Fruit fly (Drosophila melanogaster): ENCODE data around the gene CG32262.

Gene CG32262

DNA sequence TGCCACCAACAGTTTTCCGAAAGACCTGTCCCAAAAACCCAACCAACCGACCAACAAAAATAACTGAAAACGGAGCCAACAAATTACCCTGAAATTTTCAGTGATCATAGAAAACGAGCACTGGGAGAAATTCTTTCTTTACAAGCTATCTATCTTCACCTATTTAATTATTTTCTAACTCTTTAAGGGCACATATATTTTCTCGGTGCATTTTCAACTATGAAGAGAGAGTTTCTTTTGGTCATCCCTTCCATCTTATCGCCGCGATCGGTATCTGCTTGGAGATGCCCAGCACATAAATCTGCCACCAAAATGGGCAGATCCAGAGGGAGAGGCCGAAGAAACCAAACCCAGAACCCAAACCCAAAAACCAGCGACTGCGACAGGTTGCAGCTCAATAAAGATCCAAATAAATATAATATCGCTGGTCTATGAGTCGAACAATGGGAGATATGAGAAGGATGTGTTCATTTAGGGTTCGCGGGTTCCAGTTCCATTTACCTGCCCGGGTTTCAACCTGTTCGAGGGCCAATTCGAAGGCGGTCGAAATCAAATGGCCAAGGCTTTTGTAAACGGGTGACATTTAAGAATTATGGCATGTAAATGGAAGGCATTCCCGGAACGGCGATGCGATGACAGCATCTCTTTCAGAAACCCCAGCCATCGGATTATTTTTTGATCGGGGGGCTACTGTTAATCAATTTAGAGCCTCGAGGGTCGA is 33.1 kb upstream of the CG32262 start:
- TF ChIP-seq EcR (GFP tag; optimal IDR thresholded peaks at IDR 0.05) = no peak
- no peak for TF ChIP-seq D1 (tag; optimal IDR thresholded peaks at IDR 0.05)
- TF ChIP-seq CG10348 (GFP tag; IDR thresholded peaks at IDR 0.05) = no peak
- TF ChIP-seq CG9948 (tag; optimal IDR thresholded peaks at IDR 0.05) = no peak
- TF ChIP-seq CG14655 (GFP tag; optimal IDR thresholded peaks at IDR 0.05) = no peak
- no peak for TF ChIP-seq Ets98B (GFP tag; IDR thresholded peaks at IDR 0.05)
- no peak for TF ChIP-seq Snoo (tag; optimal IDR thresholded peaks at IDR 0.05)
- TF ChIP-seq CG13204 (GFP tag; optimal IDR thresholded peaks at IDR 0.05) = no peak
- no peak for TF ChIP-seq CG34367 (tag; optimal IDR thresholded peaks at IDR 0.05)
- TF ChIP-seq CG32121 (GFP tag; IDR thresholded peaks at IDR 0.05) = no peak
- TF ChIP-seq fd96Ca (GFP tag; IDR thresholded peaks at IDR 0.05) = no peak
- TF ChIP-seq CG8159 (tag; optimal IDR thresholded peaks at IDR 0.05) = no peak
- TF ChIP-seq CG17806 (tag; optimal IDR thresholded peaks at IDR 0.05) = no peak

DNA sequence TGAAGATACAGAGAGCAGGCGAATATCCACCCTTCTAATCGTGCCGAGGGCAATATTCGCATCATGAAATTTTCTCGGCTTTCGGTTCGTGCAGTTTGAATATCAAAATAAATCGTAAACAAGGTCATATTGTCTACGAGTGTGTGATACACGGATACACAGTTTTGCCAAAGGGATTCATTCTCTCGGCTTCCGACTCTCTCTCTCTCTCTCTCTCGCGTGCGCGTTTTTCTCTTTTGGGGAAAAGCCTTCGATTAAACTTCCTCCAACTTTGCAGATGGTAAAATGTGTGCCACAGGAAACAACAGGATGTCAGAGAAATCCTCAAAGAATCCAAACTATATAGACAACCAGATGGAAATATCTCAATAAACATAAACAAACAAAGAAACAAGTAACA is 18.1 kb upstream of the CG32262 start:
- TF ChIP-seq CG17806 (tag; optimal IDR thresholded peaks at IDR 0.05) = no peak
- no peak for TF ChIP-seq CG10348 (GFP tag; IDR thresholded peaks at IDR 0.05)
- TF ChIP-seq gl (tag; optimal IDR thresholded peaks at IDR 0.05) = no peak
- no peak for TF ChIP-seq CG32121 (GFP tag; IDR thresholded peaks at IDR 0.05)
- TF ChIP-seq CG12605 (GFP tag; IDR thresholded peaks at IDR 0.05) = no peak
- no peak for TF ChIP-seq fd96Ca (GFP tag; IDR thresholded peaks at IDR 0.05)
- TF ChIP-seq rn (GFP tag; IDR thresholded peaks at IDR 0.05) = no peak
- TF ChIP-seq Snoo (tag; optimal IDR thresholded peaks at IDR 0.05) = no peak
- TF ChIP-seq CG9948 (tag; optimal IDR thresholded peaks at IDR 0.05) = no peak
- TF ChIP-seq CG15710 (tag; optimal IDR thresholded peaks at IDR 0.05) = no peak
- no peak for TF ChIP-seq CG13204 (GFP tag; optimal IDR thresholded peaks at IDR 0.05)

DNA sequence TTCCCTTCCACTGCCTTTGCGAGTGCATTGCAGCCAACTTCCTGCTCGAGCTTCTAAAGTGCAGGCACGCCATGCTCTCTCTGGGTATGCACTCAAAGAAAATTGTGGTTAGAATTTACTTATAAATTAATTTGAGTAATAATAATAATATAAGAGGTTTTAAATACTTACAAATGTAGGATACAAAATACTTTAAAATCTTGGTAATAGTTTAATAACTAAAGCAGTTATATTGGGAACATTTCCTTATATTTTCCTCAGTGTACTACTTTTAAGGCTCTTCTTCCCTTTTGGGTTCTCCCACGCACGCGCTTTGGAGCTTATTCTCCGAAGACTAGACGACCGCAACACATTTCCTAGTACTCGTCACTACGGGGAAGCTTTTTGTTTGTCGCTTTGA is 16.5 kb upstream of the CG32262 start:
- no peak for TF ChIP-seq CG14655 (GFP tag; optimal IDR thresholded peaks at IDR 0.05)
- peak; percentile 81 for TF ChIP-seq CG15710 (tag; optimal IDR thresholded peaks at IDR 0.05)
- peak; percentile 63; the same call in 2 of the 3 replicates for TF ChIP-seq CG4496 (GFP tag; IDR thresholded peaks at IDR 0.05)
- TF ChIP-seq Pif1A (GFP tag; optimal IDR thresholded peaks at IDR 0.05) = no peak
- peak; percentile 58; the same call in 1 of the 2 replicates for TF ChIP-seq CG12605 (GFP tag; IDR thresholded peaks at IDR 0.05)
- peak; percentile 8 for TF ChIP-seq gl (tag; optimal IDR thresholded peaks at IDR 0.05)
- peak; percentile 85 for TF ChIP-seq CG32121 (GFP tag; IDR thresholded peaks at IDR 0.05)
- peak; percentile 64 for TF ChIP-seq rn (GFP tag; IDR thresholded peaks at IDR 0.05)
- peak; percentile 56 for TF ChIP-seq Pif1B (GFP tag; optimal IDR thresholded peaks at IDR 0.05)
- peak; percentile 67; the same call in 2 of the 3 replicates for TF ChIP-seq fd96Ca (GFP tag; IDR thresholded peaks at IDR 0.05)
- TF ChIP-seq CG8159 (tag; optimal IDR thresholded peaks at IDR 0.05) = peak; percentile 85
- TF ChIP-seq CG10348 (GFP tag; IDR thresholded peaks at IDR 0.05) = peak; percentile 60
- TF ChIP-seq CG17806 (tag; optimal IDR thresholded peaks at IDR 0.05) = no peak

DNA sequence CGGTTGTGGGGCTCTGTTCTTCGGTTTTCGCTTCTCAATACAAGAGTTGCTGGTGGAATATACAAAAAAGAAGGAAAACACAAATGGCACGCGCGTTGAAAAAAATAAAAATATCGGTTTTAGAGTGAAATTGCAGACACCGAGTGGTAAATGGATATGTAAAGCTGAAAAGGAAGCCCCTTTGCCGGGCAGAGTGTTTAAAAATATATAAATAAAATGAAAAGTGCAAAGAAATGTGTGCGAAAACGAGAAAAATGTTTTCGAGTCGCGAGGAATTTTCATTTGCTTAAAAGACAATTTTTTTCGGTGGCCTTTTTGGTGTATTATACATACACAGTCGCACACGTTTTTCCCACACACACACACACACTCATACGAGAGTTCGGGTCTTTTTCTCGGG is 15.9 kb upstream of the CG32262 start:
- TF ChIP-seq D1 (tag; optimal IDR thresholded peaks at IDR 0.05) (no peak), CG14655 (GFP tag; optimal IDR thresholded peaks at IDR 0.05) (peak; percentile 17)

DNA sequence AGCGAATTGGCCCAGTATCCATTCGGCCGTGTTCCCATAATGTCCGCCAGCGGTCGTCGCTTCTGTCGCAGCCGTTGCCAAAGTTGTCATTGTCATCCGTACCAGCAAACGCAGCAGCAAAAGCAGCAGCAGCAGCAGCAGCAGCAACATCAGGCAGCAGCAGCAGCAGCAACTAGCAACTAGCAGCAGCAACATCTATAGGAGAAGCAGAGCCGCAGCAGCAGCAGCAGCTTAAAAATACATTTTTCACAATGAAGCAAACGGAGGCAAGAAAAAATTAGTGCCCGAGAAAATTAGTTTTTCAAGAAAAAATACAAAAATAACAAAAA is 15.5 kb upstream of the CG32262 start:
- TF ChIP-seq fd96Ca (GFP tag; IDR thresholded peaks at IDR 0.05) (no peak), CG13204 (GFP tag; optimal IDR thresholded peaks at IDR 0.05) (no peak), CG4496 (GFP tag; IDR thresholded peaks at IDR 0.05) (no peak; the same call in 2 of the 3 replicates), CG34367 (tag; optimal IDR thresholded peaks at IDR 0.05) (no peak), CG17806 (tag; optimal IDR thresholded peaks at IDR 0.05) (no peak), CG14655 (GFP tag; optimal IDR thresholded peaks at IDR 0.05) (no peak), EcR (GFP tag; optimal IDR thresholded peaks at IDR 0.05) (no peak), rn (GFP tag; IDR thresholded peaks at IDR 0.05) (no peak), CG8301 (tag; optimal IDR thresholded peaks at IDR 0.05) (no peak), gl (tag; optimal IDR thresholded peaks at IDR 0.05) (no peak), Ets98B (GFP tag; IDR thresholded peaks at IDR 0.05) (no peak; the same call in 1 of the 2 replicates), CG9948 (tag; optimal IDR thresholded peaks at IDR 0.05) (no peak), CG12605 (GFP tag; IDR thresholded peaks at IDR 0.05) (no peak), CG10348 (GFP tag; IDR thresholded peaks at IDR 0.05) (no peak), CG32121 (GFP tag; IDR thresholded peaks at IDR 0.05) (no peak), Pif1A (GFP tag; optimal IDR thresholded peaks at IDR 0.05) (no peak), D1 (tag; optimal IDR thresholded peaks at IDR 0.05) (no peak), Pif1B (GFP tag; optimal IDR thresholded peaks at IDR 0.05) (no peak), CG15710 (tag; optimal IDR thresholded peaks at IDR 0.05) (no peak)

DNA sequence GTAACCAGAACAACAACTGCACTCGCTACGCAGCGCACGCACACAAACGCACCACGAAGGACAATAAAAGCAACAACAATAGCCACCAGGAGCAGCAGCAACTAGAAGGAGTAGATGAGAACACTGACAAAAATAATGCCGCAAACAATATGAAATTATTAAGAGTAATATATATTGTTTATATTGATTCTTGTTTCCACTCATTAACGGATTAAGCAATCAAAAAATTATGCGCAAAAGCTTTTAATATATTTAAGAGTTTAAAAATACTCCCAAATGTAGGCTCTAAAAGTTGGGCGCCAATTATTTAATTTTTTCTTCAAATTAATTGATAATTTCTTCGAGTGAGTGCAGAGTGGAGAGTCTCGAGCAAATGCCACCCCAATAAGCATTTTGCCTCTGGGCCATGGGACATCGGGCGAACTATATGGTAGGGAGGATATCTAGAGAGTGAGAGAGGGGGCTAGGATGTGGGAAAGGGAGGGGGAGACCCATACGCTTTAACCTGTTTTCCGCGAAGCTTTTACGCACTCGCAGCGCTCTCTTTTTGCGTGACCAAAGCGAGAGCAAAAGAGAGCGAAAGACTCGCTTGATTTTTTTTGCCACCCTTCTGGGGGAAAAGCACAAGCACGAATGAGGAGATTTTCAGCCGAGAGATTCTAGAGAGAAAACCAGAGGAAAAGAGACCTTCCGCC is 14.9 kb upstream of the CG32262 start, which contains the start of gene Rdh:
Gene Rdh, plus strand, starts transcription at position 660 of the 695 bp plus-strand sequence.
- TF ChIP-seq CG9948 (tag; optimal IDR thresholded peaks at IDR 0.05) = peak; percentile 46
- peak; percentile 79 for TF ChIP-seq CG8159 (tag; optimal IDR thresholded peaks at IDR 0.05)
- no peak for TF ChIP-seq CG13204 (GFP tag; optimal IDR thresholded peaks at IDR 0.05)
- TF ChIP-seq CG32121 (GFP tag; IDR thresholded peaks at IDR 0.05) = no peak
- no peak for TF ChIP-seq gl (tag; optimal IDR thresholded peaks at IDR 0.05)
- 0 out of 2 replicates have a peak, but pooled peaks have one; percentile 15 for TF ChIP-seq CG12605 (GFP tag; IDR thresholded peaks at IDR 0.05)
- peak; percentile 37; the same call in 2 of the 3 replicates for TF ChIP-seq CG4496 (GFP tag; IDR thresholded peaks at IDR 0.05)
- peak; percentile 60 for TF ChIP-seq CG17806 (tag; optimal IDR thresholded peaks at IDR 0.05)
- no peak for TF ChIP-seq EcR (GFP tag; optimal IDR thresholded peaks at IDR 0.05)
- peak; percentile 32 for TF ChIP-seq CG34367 (tag; optimal IDR thresholded peaks at IDR 0.05)
- peak; percentile 1 for TF ChIP-seq Pif1B (GFP tag; optimal IDR thresholded peaks at IDR 0.05)
- TF ChIP-seq CG15710 (tag; optimal IDR thresholded peaks at IDR 0.05) = peak; percentile 63
- TF ChIP-seq D1 (tag; optimal IDR thresholded peaks at IDR 0.05) = no peak
- TF ChIP-seq Ets98B (GFP tag; IDR thresholded peaks at IDR 0.05) = no peak
- peak; percentile 35 for TF ChIP-seq CG8301 (tag; optimal IDR thresholded peaks at IDR 0.05)
- TF ChIP-seq CG14655 (GFP tag; optimal IDR thresholded peaks at IDR 0.05) = peak; percentile 63
- no peak for TF ChIP-seq CG10348 (GFP tag; IDR thresholded peaks at IDR 0.05)
- peak; percentile 39 for TF ChIP-seq Pif1A (GFP tag; optimal IDR thresholded peaks at IDR 0.05)
- no peak for TF ChIP-seq rn (GFP tag; IDR thresholded peaks at IDR 0.05)
- TF ChIP-seq fd96Ca (GFP tag; IDR thresholded peaks at IDR 0.05) = no peak
- TF ChIP-seq Snoo (tag; optimal IDR thresholded peaks at IDR 0.05) = no peak
